Worm (Caenorhabditis elegans) whole organism, L1 larva: ENCODE data around the gene B0393.9.
A peak's percentile ranks its signal among the peaks of the same experiment; 100 is the strongest.

ENCODE experiments used
- C16A3.4 ChIP-seq: fragments of 150-350 bp; optimal IDR thresholded peaks from 2 replicates; lab custom pipeline; 2014; ENCODE audit warnings: missing biosample characterization, missing genetic modification characterization
- C34B4.2 ChIP-seq: sonication (generic microtip); optimal IDR thresholded peaks from 2 replicates; lab custom pipeline; 2017; ENCODE audit warnings: mild to moderate bottlenecking, missing genetic modification characterization, missing compliant biosample characterization
- alr-1 ChIP-seq: fragments of 200-800 bp; sonication (Bioruptor generic); optimal IDR thresholded peaks from 2 replicates; lab custom pipeline; 2018; ENCODE audit warnings: borderline replicate concordance, mild to moderate bottlenecking, missing genetic modification characterization, missing compliant biosample characterization
- ama-1 ChIP-seq: fragments of 150-350 bp; optimal IDR thresholded peaks from 2 replicates; lab custom pipeline; 2014
- ceh-8 ChIP-seq: fragments of 200-800 bp; sonication (Bioruptor generic); optimal IDR thresholded peaks from 2 replicates; lab custom pipeline; 2018; ENCODE audit warnings: mild to moderate bottlenecking, missing genetic modification characterization, moderate library complexity, missing compliant biosample characterization
- ceh-88 ChIP-seq: fragments of 200-800 bp; sonication (Bioruptor generic); IDR thresholded peaks from 2 replicates; pipeline ENCODE4 v1.3.6; 2022; ENCODE audit warnings: missing genetic modification characterization, missing compliant biosample characterization
- ceh-90 ChIP-seq: sonication (generic microtip); optimal IDR thresholded peaks from 2 replicates; lab custom pipeline; 2016; ENCODE audit warnings: missing genetic modification characterization, missing compliant biosample characterization
- ces-1 ChIP-seq: fragments of 150-350 bp; optimal IDR thresholded peaks from 2 replicates; lab custom pipeline; 2014; ENCODE audit warnings: missing biosample characterization, missing genetic modification reagents, missing genetic modification characterization
- efl-1 ChIP-seq, 4 experiments: fragments of 150-350 bp; optimal IDR thresholded peaks in 3 of 4; peaks in 1 of 4; 1 replicate in 1 of 4; 2 replicates in 3 of 4; lab custom pipeline; 2014; ENCODE audit warnings: missing biosample characterization in 2 of 4, missing genetic modification characterization in 2 of 4, missing genetic modification reagents in 2 of 4
- egl-27 ChIP-seq, 2 experiments: fragments of 150-350 bp in 1 of 2; sonication (generic microtip); optimal IDR thresholded peaks; 3 replicates each; lab custom pipeline; 2017 to 2018; ENCODE audit warnings: missing biosample characterization in 2 of 2, missing genetic modification characterization in 2 of 2, missing genetic modification reagents in 2 of 2
- ets-5 ChIP-seq: fragments of 200-800 bp; sonication (Bioruptor generic); IDR thresholded peaks from 2 replicates; pipeline ENCODE4 v1.3.6; 2022; ENCODE audit warnings: missing genetic modification characterization, missing compliant biosample characterization
- fkh-4 ChIP-seq: sonication (generic microtip); optimal IDR thresholded peaks from 2 replicates; lab custom pipeline; 2016; ENCODE audit warnings: missing compliant biosample characterization, missing genetic modification characterization, borderline replicate concordance
- fos-1 ChIP-seq: fragments of 150-350 bp; optimal IDR thresholded peaks from 2 replicates; lab custom pipeline; 2014; ENCODE audit warnings: missing biosample characterization, missing genetic modification characterization
- grh-1 ChIP-seq: fragments of 200-800 bp; sonication (Bioruptor generic); IDR thresholded peaks from 2 replicates; pipeline ENCODE4 v1.3.6; 2022; ENCODE audit warnings: missing genetic modification reagents, missing genetic modification characterization, missing compliant biosample characterization
- lin-14 ChIP-seq: fragments of 200-800 bp; sonication (Bioruptor generic); optimal IDR thresholded peaks from 2 replicates; lab custom pipeline; 2018; ENCODE audit warnings: mild to moderate bottlenecking, missing genetic modification characterization, moderate library complexity, missing compliant biosample characterization
- lin-35 ChIP-seq, 2 experiments: fragments of 150-350 bp; optimal IDR thresholded peaks; 2 replicates each; lab custom pipeline; 2014; ENCODE audit warnings: missing biosample characterization in 2 of 2, missing genetic modification characterization in 2 of 2, missing genetic modification reagents in 2 of 2
- lin-39 ChIP-seq: fragments of 150-350 bp; optimal IDR thresholded peaks from 2 replicates; lab custom pipeline; 2014; ENCODE audit warnings: missing biosample characterization, missing genetic modification reagents, missing genetic modification characterization
- lir-3 ChIP-seq: sonication (generic microtip); optimal IDR thresholded peaks from 2 replicates; lab custom pipeline; 2016; ENCODE audit warnings: mild to moderate bottlenecking, missing genetic modification characterization, moderate library complexity, missing compliant biosample characterization; ENCODE audit not compliant: poor library complexity
- mef-2 ChIP-seq: fragments of 150-350 bp; optimal IDR thresholded peaks from 2 replicates; lab custom pipeline; 2014; ENCODE audit warnings: missing biosample characterization, missing genetic modification characterization
- mep-1 ChIP-seq: fragments of 150-350 bp; optimal IDR thresholded peaks from 2 replicates; lab custom pipeline; 2014; ENCODE audit warnings: missing biosample characterization, missing genetic modification characterization
- nhr-12 ChIP-seq: sonication (generic microtip); optimal IDR thresholded peaks from 2 replicates; lab custom pipeline; 2017; ENCODE audit warnings: missing biosample characterization, missing genetic modification characterization
- nhr-19 ChIP-seq: fragments of 200-800 bp; sonication (Bioruptor generic); conservative IDR thresholded peaks from 2 replicates; pipeline ENCODE4 v1.3.6; 2022; ENCODE audit warnings: missing genetic modification characterization, missing compliant biosample characterization
- nhr-20 ChIP-seq: sonication (generic microtip); optimal IDR thresholded peaks from 2 replicates; lab custom pipeline; 2016; ENCODE audit warnings: mild to moderate bottlenecking, missing genetic modification characterization, missing compliant biosample characterization
- nhr-28 ChIP-seq: fragments of 150-350 bp; optimal IDR thresholded peaks from 2 replicates; lab custom pipeline; 2014; ENCODE audit warnings: missing biosample characterization, missing genetic modification characterization
- nhr-71 ChIP-seq: sonication (generic microtip); optimal IDR thresholded peaks from 2 replicates; lab custom pipeline; 2016; ENCODE audit warnings: mild to moderate bottlenecking, missing genetic modification characterization, moderate library complexity, missing compliant biosample characterization
- nhr-85 ChIP-seq: sonication (generic microtip); peaks from one replicate; lab custom pipeline; 2016; ENCODE audit warnings: missing genetic modification characterization, inconsistent platforms, missing compliant biosample characterization
- pqm-1 ChIP-seq: sonication (generic microtip); optimal IDR thresholded peaks from 3 replicates; lab custom pipeline; 2017; ENCODE audit warnings: missing biosample characterization, missing genetic modification characterization
- skn-1 ChIP-seq: fragments of 150-350 bp; optimal IDR thresholded peaks from 2 replicates; lab custom pipeline; 2014; ENCODE audit warnings: missing biosample characterization, missing genetic modification characterization
- snpc-4 ChIP-seq: fragments of 150-350 bp; optimal IDR thresholded peaks from 2 replicates; lab custom pipeline; 2014; ENCODE audit warnings: missing biosample characterization, missing genetic modification characterization
- unc-30 ChIP-seq: sonication (generic microtip); optimal IDR thresholded peaks from 2 replicates; lab custom pipeline; 2017; ENCODE audit warnings: missing biosample characterization, missing genetic modification characterization
- unc-62 ChIP-seq: fragments of 150-350 bp; optimal IDR thresholded peaks from 2 replicates; lab custom pipeline; 2014; ENCODE audit warnings: missing biosample characterization, missing genetic modification reagents, missing genetic modification characterization
- vab-15 ChIP-seq: sonication (generic microtip); optimal IDR thresholded peaks from 2 replicates; lab custom pipeline; 2017; ENCODE audit warnings: missing genotype, mild to moderate bottlenecking, missing genetic modification characterization, missing compliant biosample characterization
- xbp-1 ChIP-seq: sonication (generic microtip); optimal IDR thresholded peaks from 2 replicates; lab custom pipeline; 2016; ENCODE audit warnings: missing genetic modification characterization, missing compliant biosample characterization
- ztf-4 ChIP-seq: fragments of 150-350 bp; optimal IDR thresholded peaks from 2 replicates; lab custom pipeline; 2014; ENCODE audit warnings: missing biosample characterization, missing genetic modification characterization

Gene B0393.9

ce11 chrIII:4819843-4820242 is 39.9 kb upstream of the B0393.9 start, which contains the start of gene F26A1.7:
Gene F26A1.7 (minus strand): TSS chrIII:4819943.
- TF ChIP-seq nhr-19 (GFP tag; lab: Robert Waterston, UW) (no peak), skn-1 (tag; lab: Kevin White, UChicago) (no peak)

DNA sequence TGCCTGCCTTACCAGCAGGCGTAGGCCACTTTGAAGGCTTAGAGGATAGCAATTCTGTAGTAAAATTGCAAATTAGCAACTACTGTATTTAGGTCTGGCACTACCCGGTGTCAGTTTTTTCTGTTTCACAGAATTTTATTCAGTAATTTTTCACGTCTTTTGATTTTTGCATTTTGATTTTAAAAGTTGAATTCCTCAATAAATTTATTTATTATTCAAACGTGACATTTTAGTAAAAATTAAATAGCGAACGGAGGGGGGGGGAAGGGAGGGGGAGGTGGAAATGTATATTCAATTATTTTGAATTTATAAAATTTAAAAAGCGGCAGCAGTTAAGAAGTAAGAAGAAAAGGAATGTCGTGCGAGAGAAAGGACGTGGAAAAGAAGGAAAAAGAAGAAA is 37.3 kb upstream of the B0393.9 start, which contains the start of gene F26A1.4:
Gene F26A1.4, plus strand, starts transcription at position 301 of the 400 bp plus-strand sequence.
- no peak for TF ChIP-seq mep-1 (tag; lab: Kevin White, UChicago)
- no peak for TF ChIP-seq fos-1 (tag; lab: Kevin White, UChicago)
- TF ChIP-seq ets-5 = no peak
- no peak for TF ChIP-seq xbp-1 (tag; lab: Kevin White, UChicago)
- TF ChIP-seq vab-15 (tag; lab: Kevin White, UChicago) = no peak

DNA sequence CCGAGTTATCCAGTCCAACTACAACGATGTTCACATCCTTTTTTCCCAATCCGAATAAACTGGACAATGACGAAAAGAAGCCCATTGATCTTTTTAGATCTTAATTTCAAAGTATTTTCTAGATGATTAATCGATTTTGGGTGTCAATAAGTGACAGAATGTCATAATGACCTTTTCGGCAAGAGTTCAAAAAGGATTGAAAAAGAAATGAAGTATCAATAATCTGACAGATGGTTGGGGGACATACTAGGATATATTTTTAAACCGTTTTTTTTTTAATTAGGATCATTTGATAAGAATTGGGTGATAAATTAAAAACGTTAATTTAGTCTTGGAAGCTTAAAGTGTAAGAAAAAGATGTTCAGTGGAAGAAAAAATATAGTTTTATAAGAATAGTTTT is 34.8 kb upstream of the B0393.9 start, which contains the start of gene arl-6:
Gene arl-6, minus strand, starts transcription at position 101 of the 400 bp plus-strand sequence.
- TF ChIP-seq unc-62 (GFP tag; lab: Kevin White, UChicago) (no peak), efl-1 (optimal IDR thresholded peaks at IDR 0.05; lab: Kevin White, UChicago) (no peak), efl-1 (GFP tag; optimal IDR thresholded peaks at IDR 0.05 in 1 of 2; lab: Kevin White, UChicago) (peak in 1 of 2 experiments; percentile 49)

DNA sequence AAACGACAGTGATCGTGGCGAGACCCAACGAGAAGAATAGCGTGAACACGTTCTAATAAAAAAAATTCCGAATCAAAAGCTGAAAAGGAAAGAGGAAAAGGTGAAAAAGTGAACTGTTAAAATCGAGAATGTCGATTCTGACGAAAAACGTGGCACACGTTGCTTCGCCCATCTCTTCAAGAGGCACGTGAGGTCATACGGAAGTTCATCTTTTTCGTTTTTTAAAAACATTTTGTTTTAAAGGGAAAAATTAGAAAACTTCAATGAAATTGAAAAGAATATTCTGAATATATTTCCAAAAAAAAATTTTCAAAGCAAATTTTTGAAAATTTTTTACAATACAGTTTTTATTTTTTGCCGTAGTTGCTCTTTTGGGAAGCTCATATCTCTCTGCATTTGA is 31.2 kb upstream of the B0393.9 start, which contains the start of gene C38D4.7:
Gene C38D4.7, minus strand, starts transcription at position 101 of the 400 bp plus-strand sequence.
- TF ChIP-seq efl-1 (optimal IDR thresholded peaks at IDR 0.05; lab: Kevin White, UChicago) = no peak
- TF ChIP-seq efl-1 (GFP tag; optimal IDR thresholded peaks at IDR 0.05 in 1 of 2; lab: Kevin White, UChicago) = no peak
- TF ChIP-seq alr-1 (tag; lab: Kevin White, UChicago) = no peak
- no peak for TF ChIP-seq nhr-12
- TF ChIP-seq unc-30 (tag; lab: Kevin White, UChicago) = no peak
- TF ChIP-seq nhr-20 (tag; lab: Kevin White, UChicago) = no peak
- no peak for TF ChIP-seq nhr-71 (tag; lab: Kevin White, UChicago)
- TF ChIP-seq ceh-8 (GFP tag; lab: Kevin White, UChicago) = no peak
- no peak for TF ChIP-seq C16A3.4
- TF ChIP-seq mef-2 (tag; lab: Kevin White, UChicago) = no peak
- TF ChIP-seq egl-27 (tag; optimal IDR thresholded peaks at IDR 0.05; lab: Kevin White, UChicago) = no peak
- no peak for TF ChIP-seq nhr-85 (tag; lab: Kevin White, UChicago)
- TF ChIP-seq lin-14 (GFP tag; lab: Kevin White, UChicago) = no peak

- TF ChIP-seq lin-39 (no peak), ces-1 (GFP tag; lab: Kevin White, UChicago) (no peak), lin-35 (GFP tag; optimal IDR thresholded peaks at IDR 0.05; lab: Kevin White, UChicago) (no peak), ceh-88 (GFP tag; lab: Robert Waterston, UW) (no peak), egl-27 (tag; optimal IDR thresholded peaks at IDR 0.05; lab: Kevin White, UChicago) (no peak), ztf-4 (tag; lab: Kevin White, UChicago) (no peak), lir-3 (tag; lab: Kevin White, UChicago) (no peak), nhr-20 (tag; lab: Kevin White, UChicago) (no peak), fkh-4 (tag; lab: Kevin White, UChicago) (no peak), grh-1 (GFP tag; lab: Robert Waterston, UW) (no peak), vab-15 (tag; lab: Kevin White, UChicago) (no peak), snpc-4 (tag; lab: Kevin White, UChicago) (no peak), nhr-28 (tag; lab: Kevin White, UChicago) (no peak), C34B4.2 (tag; lab: Kevin White, UChicago) (no peak), ama-1 (no peak), nhr-19 (GFP tag; lab: Robert Waterston, UW) (no peak), skn-1 (tag; lab: Kevin White, UChicago) (no peak), ceh-90 (tag; lab: Kevin White, UChicago) (no peak), pqm-1 (no peak), fos-1 (tag; lab: Kevin White, UChicago) (no peak)
These were observed 29.7 kb upstream of the B0393.9 start, which contains the start of gene pal-1 for ce11 chrIII:4809526-4810153. Gene pal-1 (minus strand): TSS chrIII:4809576.
